Worm (Caenorhabditis elegans) whole organism, mixed stage, embryonic: Measurements from ENCODE around the gene vap-1.

Source experiments
- bed-3 ChIP-seq: fragments of 200-800 bp; sonication (Bioruptor generic); optimal IDR thresholded peaks from 3 replicates; lab custom pipeline; 2018; ENCODE audit warnings: mild to moderate bottlenecking, missing genetic modification characterization, moderate library complexity, missing compliant biosample characterization
- blmp-1 ChIP-seq: fragments of 150-350 bp; optimal IDR thresholded peaks from 2 replicates; lab custom pipeline; 2014; ENCODE audit warnings: missing biosample characterization, missing genetic modification characterization
- ceh-39 ChIP-seq: fragments of 150-350 bp; optimal IDR thresholded peaks from 2 replicates; lab custom pipeline; 2014; ENCODE audit warnings: missing biosample characterization, missing genetic modification characterization
- ceh-43 ChIP-seq: fragments of 200-800 bp; sonication (Bioruptor generic); optimal IDR thresholded peaks from 2 replicates; lab custom pipeline; 2018; ENCODE audit warnings: mild to moderate bottlenecking, missing genetic modification characterization, moderate library complexity, missing compliant biosample characterization
- ceh-83 ChIP-seq: fragments of 200-800 bp; sonication (Bioruptor generic); optimal IDR thresholded peaks from 2 replicates; lab custom pipeline; 2018; ENCODE audit warnings: mild to moderate bottlenecking, missing genetic modification characterization, missing compliant biosample characterization
- cnd-1 ChIP-seq: fragments of 200-800 bp; sonication (Bioruptor generic); optimal IDR thresholded peaks from 2 replicates; lab custom pipeline; 2018; ENCODE audit warnings: mild to moderate bottlenecking, missing genetic modification characterization, missing compliant biosample characterization
- drap-1 ChIP-seq: fragments of 200-800 bp; sonication (Bioruptor generic); optimal IDR thresholded peaks from 3 replicates; lab custom pipeline; 2018; ENCODE audit warnings: mild to moderate bottlenecking, missing genetic modification characterization, missing compliant biosample characterization
- elt-1 ChIP-seq: sonication (generic microtip); optimal IDR thresholded peaks from 2 replicates; lab custom pipeline; 2017; ENCODE audit warnings: missing genetic modification characterization, mild to moderate bottlenecking, missing compliant biosample characterization, antibody characterized with exemption, moderate library complexity, borderline replicate concordance; ENCODE audit not compliant: insufficient read depth
- elt-3 ChIP-seq: fragments of 150-350 bp; optimal IDR thresholded peaks from 2 replicates; lab custom pipeline; 2014; ENCODE audit warnings: missing biosample characterization, missing genetic modification characterization
- flh-1 ChIP-seq: fragments of 200-800 bp; sonication (Bioruptor generic); optimal IDR thresholded peaks from 2 replicates; lab custom pipeline; 2018; ENCODE audit warnings: mild to moderate bottlenecking, missing genetic modification characterization, moderate library complexity, missing compliant biosample characterization
- ham-2 ChIP-seq: fragments of 200-800 bp; sonication (Bioruptor generic); optimal IDR thresholded peaks from 2 replicates; lab custom pipeline; 2018; ENCODE audit warnings: mild to moderate bottlenecking, missing genetic modification characterization, missing compliant biosample characterization
- hlh-1 ChIP-seq: fragments of 150-350 bp; optimal IDR thresholded peaks from 2 replicates; lab custom pipeline; 2014; ENCODE audit warnings: missing biosample characterization, missing genetic modification reagents, missing genetic modification characterization
- lin-13 ChIP-seq: fragments of 150-350 bp; optimal IDR thresholded peaks from 2 replicates; lab custom pipeline; 2014; ENCODE audit warnings: missing biosample characterization, missing genetic modification characterization
- lsy-2 ChIP-seq: fragments of 150-350 bp; optimal IDR thresholded peaks from 2 replicates; lab custom pipeline; 2014; ENCODE audit warnings: missing biosample characterization, missing genetic modification characterization
- mab-5 ChIP-seq: fragments of 150-350 bp; optimal IDR thresholded peaks from 2 replicates; lab custom pipeline; 2014; ENCODE audit warnings: missing biosample characterization, missing genetic modification characterization
- mls-2 ChIP-seq: sonication (generic microtip); optimal IDR thresholded peaks from 2 replicates; lab custom pipeline; 2016; ENCODE audit warnings: mild to moderate bottlenecking, missing genetic modification characterization, moderate library complexity, missing compliant biosample characterization
- nhr-12 ChIP-seq: fragments of 150-350 bp; optimal IDR thresholded peaks from 2 replicates; lab custom pipeline; 2014; ENCODE audit warnings: missing biosample characterization, missing genetic modification characterization
- nhr-2 ChIP-seq: fragments of 150-350 bp; optimal IDR thresholded peaks from 2 replicates; lab custom pipeline; 2014; ENCODE audit warnings: missing biosample characterization, missing genetic modification characterization
- nhr-237 ChIP-seq: fragments of 150-350 bp; optimal IDR thresholded peaks from 2 replicates; lab custom pipeline; 2014; ENCODE audit warnings: missing biosample characterization, missing genetic modification characterization
- nhr-28 ChIP-seq: fragments of 150-350 bp; optimal IDR thresholded peaks from 2 replicates; lab custom pipeline; 2014; ENCODE audit warnings: missing biosample characterization, missing genetic modification characterization
- nhr-76 ChIP-seq: sonication (generic microtip); optimal IDR thresholded peaks from 2 replicates; lab custom pipeline; 2017; ENCODE audit warnings: missing biosample characterization, missing genetic modification characterization
- pha-4 ChIP-seq: fragments of 150-350 bp; optimal IDR thresholded peaks from 2 replicates; lab custom pipeline; 2018; ENCODE audit warnings: missing biosample characterization, missing genetic modification reagents, missing genetic modification characterization
- sptf-1 ChIP-seq: sonication (generic microtip); optimal IDR thresholded peaks from 2 replicates; lab custom pipeline; 2017; ENCODE audit warnings: mild to moderate bottlenecking, missing genetic modification characterization, moderate library complexity, missing compliant biosample characterization
- tbx-8 ChIP-seq: fragments of 200-800 bp; sonication (Bioruptor generic); optimal IDR thresholded peaks from 2 replicates; lab custom pipeline; 2018; ENCODE audit warnings: mild to moderate bottlenecking, missing genetic modification characterization, moderate library complexity, missing compliant biosample characterization
- unc-120 ChIP-seq: sonication (generic microtip); optimal IDR thresholded peaks from 2 replicates; lab custom pipeline; 2017; ENCODE audit warnings: missing genetic modification characterization, missing compliant biosample characterization; ENCODE audit not compliant: poor library complexity, severe bottlenecking
- unc-39 ChIP-seq: fragments of 150-350 bp; optimal IDR thresholded peaks from 2 replicates; lab custom pipeline; 2014; ENCODE audit warnings: missing biosample characterization, missing genetic modification characterization
- unc-62 ChIP-seq: fragments of 150-350 bp; optimal IDR thresholded peaks from 2 replicates; lab custom pipeline; 2014; ENCODE audit warnings: missing biosample characterization, missing genetic modification reagents, missing genetic modification characterization
- zip-8 ChIP-seq: fragments of 150-350 bp; optimal IDR thresholded peaks from 2 replicates; lab custom pipeline; 2014; ENCODE audit warnings: missing biosample characterization, missing genetic modification characterization
- ztf-11 ChIP-seq: fragments of 150-350 bp; optimal IDR thresholded peaks from 2 replicates; lab custom pipeline; 2014; ENCODE audit warnings: missing biosample characterization, missing genetic modification characterization

The vap-1 gene

ce11 chrX:17420585-17421459 is 24.5 kb upstream of the vap-1 start:
- TF ChIP-seq bed-3 (GFP tag; lab: Kevin White, UChicago), result no peak
- no peak for TF ChIP-seq nhr-2 (tag; lab: Kevin White, UChicago)
- TF ChIP-seq flh-1 (GFP tag; lab: Kevin White, UChicago), result no peak
- TF ChIP-seq nhr-28 (tag; lab: Kevin White, UChicago), result no peak
- no peak for TF ChIP-seq ham-2 (GFP tag; lab: Kevin White, UChicago)
- TF ChIP-seq lin-13 (tag; lab: Kevin White, UChicago), result no peak
- TF ChIP-seq tbx-8, result no peak
- no peak for TF ChIP-seq ceh-39 (tag; lab: Kevin White, UChicago)
- TF ChIP-seq unc-120 (tag; lab: Kevin White, UChicago), result no peak
- TF ChIP-seq unc-39 (tag; lab: Kevin White, UChicago), result no peak

- TF ChIP-seq nhr-76 (no peak), nhr-237 (no peak), lin-13 (tag; lab: Kevin White, UChicago) (no peak), ceh-83 (no peak), flh-1 (GFP tag; lab: Kevin White, UChicago) (no peak), tbx-8 (no peak)
Measured at ce11 chrX:17419813-17420584, 23.6 kb upstream of the vap-1 start.

ce11 chrX:17417505-17418004 is 21.2 kb upstream of the vap-1 start:
- TF ChIP-seq flh-1 (GFP tag; lab: Kevin White, UChicago) (no peak), mab-5 (tag; lab: Kevin White, UChicago) (no peak), ceh-39 (tag; lab: Kevin White, UChicago) (no peak), sptf-1 (tag; lab: Kevin White, UChicago) (no peak), ham-2 (GFP tag; lab: Kevin White, UChicago) (no peak)

ce11 chrX:17413868-17414267 is 17.5 kb upstream of the vap-1 start, which contains the start of gene crb-1:
TSS of gene crb-1 (minus strand) at chrX:17414014.
- TF ChIP-seq zip-8 (tag; lab: Kevin White, UChicago), result no peak
- TF ChIP-seq elt-3 (tag; lab: Kevin White, UChicago), result no peak
- no peak for TF ChIP-seq bed-3 (GFP tag; lab: Kevin White, UChicago)
- no peak for TF ChIP-seq nhr-28 (tag; lab: Kevin White, UChicago)
- TF ChIP-seq unc-39 (tag; lab: Kevin White, UChicago), result no peak
- no peak for TF ChIP-seq blmp-1 (tag; lab: Kevin White, UChicago)
- TF ChIP-seq lsy-2 (tag; lab: Kevin White, UChicago), result no peak
- TF ChIP-seq ceh-43 (GFP tag; lab: Kevin White, UChicago), result no peak
- no peak for TF ChIP-seq unc-62 (GFP tag; lab: Kevin White, UChicago)
- no peak for TF ChIP-seq drap-1 (GFP tag; lab: Kevin White, UChicago)
- TF ChIP-seq tbx-8, result no peak
- no peak for TF ChIP-seq elt-1 (tag; lab: Kevin White, UChicago)
- no peak for TF ChIP-seq ceh-83
- TF ChIP-seq nhr-76, result no peak
- TF ChIP-seq sptf-1 (tag; lab: Kevin White, UChicago), result peak; percentile 62
- TF ChIP-seq nhr-12, result no peak
- TF ChIP-seq mls-2 (tag; lab: Kevin White, UChicago), result peak; percentile 64
- TF ChIP-seq hlh-1 (tag; lab: Kevin White, UChicago), result no peak
- peak; percentile 49 for TF ChIP-seq ham-2 (GFP tag; lab: Kevin White, UChicago)
- TF ChIP-seq unc-120 (tag; lab: Kevin White, UChicago), result no peak
- TF ChIP-seq cnd-1 (tag; lab: Kevin White, UChicago), result no peak
- no peak for TF ChIP-seq ztf-11 (tag; lab: Kevin White, UChicago)
- no peak for TF ChIP-seq pha-4
